Fruit fly (Drosophila melanogaster) whole organism, embryonic: ENCODE data around the gene sip3.

Experiments used
- Sin3A ChIP-seq: fragments of >200 bp; optimal IDR thresholded peaks from 2 replicates; lab custom pipeline; 2018
- caup ChIP-seq: fragments of 200-800 bp; sonication (Bioruptor generic); optimal IDR thresholded peaks from 3 replicates; lab custom pipeline; 2017; ENCODE audit warnings: missing biosample characterization, mild to moderate bottlenecking, missing genetic modification characterization, moderate library complexity; ENCODE audit not compliant: severe bottlenecking
- stc ChIP-seq: fragments of 200-800 bp; sonication (Bioruptor generic); IDR thresholded peaks from 2 replicates; pipeline ENCODE4 v1.3.6; 2022; ENCODE audit warnings: missing biosample characterization, missing genetic modification characterization
- ttk ChIP-seq: fragments of 200-800 bp; sonication (Bioruptor generic); IDR thresholded peaks from 2 replicates; pipeline ENCODE4 v2.1.2; 2022; ENCODE audit warnings: missing biosample characterization, missing genetic modification characterization

DNA sequence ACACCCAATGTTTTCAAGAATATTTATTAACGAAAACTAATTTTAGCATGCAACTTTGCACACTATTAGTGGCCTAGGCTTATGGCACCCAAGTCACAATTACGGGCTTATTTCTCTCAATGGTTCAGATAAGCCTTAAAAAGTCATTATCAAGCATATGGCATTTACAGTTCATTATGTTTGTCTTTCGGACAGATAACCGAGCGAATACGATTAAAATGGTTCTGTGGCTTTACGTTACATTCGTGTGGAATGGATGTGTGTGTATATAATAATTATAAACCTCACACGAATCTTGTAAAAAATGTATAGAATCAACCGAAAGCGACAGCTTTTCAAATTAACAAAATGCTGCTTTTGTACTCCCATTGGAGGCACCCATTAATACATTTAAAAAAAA, 36.6 kb downstream of the sip3 start:
- TF ChIP-seq Sin3A (lab: Kevin White, UChicago) (no peak), ttk (GFP tag; lab: Robert Waterston, UW) (no peak), caup (GFP tag; lab: Kevin White, UChicago) (no peak), stc (GFP tag; lab: Robert Waterston, UW) (no peak)
